Worm (Caenorhabditis elegans): ENCODE measurements around the gene vhp-1.
A peak's percentile ranks its signal among the peaks of the same experiment; 100 is the strongest.

The vhp-1 gene

ce11 chrII:5365645-5366044 lies 42.6 kb downstream of the vhp-1 start, which contains the start of gene F09E5.16:
Gene F09E5.16, minus strand, starts transcription at chrII:5365745.
- TF ChIP-seq ces-1 (GFP tag; optimal IDR thresholded peaks at IDR 0.05) (peak; percentile 21), hlh-1 (tag; optimal IDR thresholded peaks at IDR 0.05) (no peak)

- TF ChIP-seq ham-2 (GFP tag; optimal IDR thresholded peaks at IDR 0.05) (no peak), ces-1 (GFP tag; optimal IDR thresholded peaks at IDR 0.05) (no peak), drap-1 (GFP tag; optimal IDR thresholded peaks at IDR 0.05) (no peak), sem-2 (GFP tag; optimal IDR thresholded peaks at IDR 0.05) (no peak), mep-1 (tag; optimal IDR thresholded peaks at IDR 0.05) (no peak), ztf-11 (tag; optimal IDR thresholded peaks at IDR 0.05) (no peak), mls-2 (tag; optimal IDR thresholded peaks at IDR 0.05) (no peak), flh-1 (GFP tag; optimal IDR thresholded peaks at IDR 0.05) (no peak), ceh-39 (tag; optimal IDR thresholded peaks at IDR 0.05) (no peak), cnd-1 (tag; optimal IDR thresholded peaks at IDR 0.05) (no peak), lsy-2 (tag; optimal IDR thresholded peaks at IDR 0.05) (no peak), blmp-1 (tag; optimal IDR thresholded peaks at IDR 0.05) (no peak), unc-120 (tag; optimal IDR thresholded peaks at IDR 0.05; ENCODE audit: poor library complexity, severe bottlenecking) (no peak), elt-1 (tag; optimal IDR thresholded peaks at IDR 0.05; ENCODE audit: borderline replicate concordance, insufficient read depth) (no peak), ceh-83 (GFP tag; optimal IDR thresholded peaks at IDR 0.05) (no peak)
These were observed 47.6 kb downstream of the vhp-1 start, which contains the start of gene F09E5.12 for ce11 chrII:5370641-5371040. Gene F09E5.12, minus strand, starts transcription at chrII:5370741.

- TF ChIP-seq blmp-1 (tag; optimal IDR thresholded peaks at IDR 0.05) (peak; percentile 3), unc-120 (tag; optimal IDR thresholded peaks at IDR 0.05; ENCODE audit: poor library complexity, severe bottlenecking) (no peak), drap-1 (GFP tag; optimal IDR thresholded peaks at IDR 0.05) (peak; percentile 53), pha-4 (tag; optimal IDR thresholded peaks at IDR 0.05) (peak; percentile 95), mab-5 (tag; optimal IDR thresholded peaks at IDR 0.05) (no peak), mls-2 (tag; optimal IDR thresholded peaks at IDR 0.05) (peak; percentile 17), ham-2 (GFP tag; optimal IDR thresholded peaks at IDR 0.05) (no peak), zip-8 (tag; optimal IDR thresholded peaks at IDR 0.05) (no peak), elt-3 (tag; optimal IDR thresholded peaks at IDR 0.05) (no peak), nhr-12 (tag; optimal IDR thresholded peaks at IDR 0.05) (no peak), cnd-1 (tag; optimal IDR thresholded peaks at IDR 0.05) (peak; percentile 36), nhr-28 (tag; optimal IDR thresholded peaks at IDR 0.05) (no peak), M03D4.4 (tag; optimal IDR thresholded peaks at IDR 0.05) (peak; percentile 9), flh-1 (GFP tag; optimal IDR thresholded peaks at IDR 0.05) (no peak), snpc-4 (tag; optimal IDR thresholded peaks at IDR 0.05) (no peak), bed-3 (GFP tag; optimal IDR thresholded peaks at IDR 0.05) (no peak), unc-62 (GFP tag; optimal IDR thresholded peaks at IDR 0.05) (peak; percentile 26), elt-1 (tag; optimal IDR thresholded peaks at IDR 0.05; ENCODE audit: borderline replicate concordance, insufficient read depth) (no peak), lin-13 (tag; optimal IDR thresholded peaks at IDR 0.05) (peak; percentile 90), hlh-1 (tag; optimal IDR thresholded peaks at IDR 0.05) (peak; percentile 37), ces-1 (GFP tag; optimal IDR thresholded peaks at IDR 0.05) (peak; percentile 74), lin-32 (GFP tag; optimal IDR thresholded peaks at IDR 0.05) (no peak), mep-1 (tag; optimal IDR thresholded peaks at IDR 0.05) (peak; percentile 90), sptf-1 (tag; optimal IDR thresholded peaks at IDR 0.05) (peak; percentile 71), ceh-39 (tag; optimal IDR thresholded peaks at IDR 0.05) (peak; percentile 68), nhr-76 (tag; optimal IDR thresholded peaks at IDR 0.05) (no peak), tbx-8 (GFP tag; optimal IDR thresholded peaks at IDR 0.05) (no peak), unc-39 (tag; optimal IDR thresholded peaks at IDR 0.05) (no peak), ceh-43 (GFP tag; optimal IDR thresholded peaks at IDR 0.05) (no peak), lsy-2 (tag; optimal IDR thresholded peaks at IDR 0.05) (peak; percentile 89), nhr-237 (tag; optimal IDR thresholded peaks at IDR 0.05) (peak; percentile 77), ceh-83 (GFP tag; optimal IDR thresholded peaks at IDR 0.05) (peak; percentile 47), sem-2 (GFP tag; optimal IDR thresholded peaks at IDR 0.05) (no peak), ztf-11 (tag; optimal IDR thresholded peaks at IDR 0.05) (peak; percentile 53), nhr-2 (tag; optimal IDR thresholded peaks at IDR 0.05) (peak; percentile 13)
These were observed 50.4 kb downstream of the vhp-1 start, which contains the start of the genes agt-2 and F09E5.3 for ce11 chrII:5373275-5374047. Gene agt-2, minus strand, starts transcription at chrII:5373827. Gene F09E5.3, plus strand, starts transcription at chrII:5373997.

Data from whole organism, mixed stage, embryonic.